Fruit fly (Drosophila melanogaster) whole organism, embryonic: ENCODE results near the gene InR.

Experiments
- Adf1 ChIP-seq: fragments of 200-800 bp; sonication (Bioruptor generic); IDR thresholded peaks from 2 replicates; pipeline ENCODE4 v1.3.6; 2022; ENCODE audit warnings: missing biosample characterization, missing genetic modification characterization
- Atf6 ChIP-seq: fragments of 200-800 bp; sonication (Bioruptor generic); IDR thresholded peaks from 2 replicates; pipeline ENCODE4 v1.3.6; 2022; ENCODE audit warnings: missing biosample characterization, missing genetic modification characterization
- CG12659 ChIP-seq: fragments of 200-800 bp; sonication (Bioruptor generic); optimal IDR thresholded peaks from 3 replicates; lab custom pipeline; 2017; ENCODE audit warnings: mild to moderate bottlenecking, missing biosample characterization, missing genetic modification reagents, missing genetic modification characterization
- CG13123 ChIP-seq: fragments of 200-800 bp; sonication (Bioruptor generic); optimal IDR thresholded peaks from 2 replicates; lab custom pipeline; 2016; ENCODE audit warnings: missing biosample characterization, missing genetic modification characterization
- CG13287 ChIP-seq: fragments of 200-800 bp; sonication (Bioruptor generic); IDR thresholded peaks from 2 replicates; pipeline ENCODE4 v1.3.6; 2022; ENCODE audit warnings: missing biosample characterization, missing genetic modification characterization; ENCODE audit not compliant: partially characterized antibody
- CG16815 ChIP-seq: fragments of 200-800 bp; sonication (Bioruptor generic); optimal IDR thresholded peaks from 3 replicates; lab custom pipeline; 2017; ENCODE audit warnings: missing biosample characterization, mild to moderate bottlenecking, missing genetic modification characterization
- CG17328 ChIP-seq: fragments of 200-800 bp; sonication (Bioruptor generic); IDR thresholded peaks from 2 replicates; pipeline ENCODE4 v1.3.6; 2022; ENCODE audit warnings: missing biosample characterization, missing genetic modification characterization
- CG17359 ChIP-seq: fragments of 200-800 bp; sonication (Bioruptor generic); optimal IDR thresholded peaks from 3 replicates; lab custom pipeline; 2018; ENCODE audit warnings: missing biosample characterization, mild to moderate bottlenecking, missing genetic modification characterization, moderate library complexity
- CG17385 ChIP-seq: fragments of 200-800 bp; sonication (Bioruptor generic); optimal IDR thresholded peaks from 3 replicates; lab custom pipeline; 2018; ENCODE audit warnings: missing biosample characterization, mild to moderate bottlenecking, missing genetic modification characterization
- CG2199 ChIP-seq: fragments of 200-800 bp; sonication (Bioruptor generic); IDR thresholded peaks from 3 replicates; pipeline ENCODE4 v1.3.6; 2022; ENCODE audit warnings: missing biosample characterization, missing genetic modification characterization
- CG2875 ChIP-seq: fragments of 200-800 bp; sonication (Bioruptor generic); optimal IDR thresholded peaks from 2 replicates; lab custom pipeline; 2017; ENCODE audit warnings: missing biosample characterization, mild to moderate bottlenecking, missing genetic modification characterization, missing genetic modification reagents
- CG3065 ChIP-seq: fragments of 200-800 bp; sonication (Bioruptor generic); optimal IDR thresholded peaks from 2 replicates; lab custom pipeline; 2016; ENCODE audit warnings: missing biosample characterization, missing genetic modification characterization
- CG31365 ChIP-seq: fragments of 200-800 bp; sonication (Bioruptor generic); optimal IDR thresholded peaks from 2 replicates; lab custom pipeline; 2018; ENCODE audit warnings: missing biosample characterization, mild to moderate bottlenecking, missing genetic modification characterization
- CG31441 ChIP-seq: fragments of 200-800 bp; sonication (Bioruptor generic); IDR thresholded peaks from 2 replicates; pipeline ENCODE4 v1.3.6; 2022; ENCODE audit warnings: missing biosample characterization, missing genetic modification characterization
- CG3281 ChIP-seq: fragments of 200-800 bp; sonication (Bioruptor generic); optimal IDR thresholded peaks from 3 replicates; lab custom pipeline; 2017; ENCODE audit warnings: missing biosample characterization, mild to moderate bottlenecking, missing genetic modification characterization
- CG34422 ChIP-seq: fragments of 200-800 bp; sonication (Bioruptor generic); IDR thresholded peaks from 3 replicates; pipeline ENCODE4 v1.3.6; 2022; ENCODE audit warnings: missing biosample characterization, missing genetic modification characterization
- CG6254 ChIP-seq: fragments of 200-800 bp; sonication (Bioruptor generic); optimal IDR thresholded peaks from 3 replicates; lab custom pipeline; 2017; ENCODE audit warnings: mild to moderate bottlenecking, missing biosample characterization, missing genetic modification reagents, missing genetic modification characterization
- CG7786 ChIP-seq: fragments of 200-800 bp; sonication (Bioruptor generic); optimal IDR thresholded peaks from 2 replicates; lab custom pipeline; 2016; ENCODE audit warnings: missing biosample characterization, missing genetic modification characterization
- CG8290 ChIP-seq, 3 experiments: fragments of 200-800 bp; sonication (Bioruptor generic); optimal IDR thresholded peaks; 2 replicates each; lab custom pipeline; 2016 to 2019; ENCODE audit warnings: missing biosample characterization in 3 of 3, missing genetic modification characterization in 3 of 3, mild to moderate bottlenecking in 2 of 3, moderate library complexity in 1 of 3
- CG9609 ChIP-seq: fragments of 200-800 bp; sonication (Bioruptor generic); optimal IDR thresholded peaks from 3 replicates; lab custom pipeline; 2016; ENCODE audit warnings: missing biosample characterization, missing genetic modification characterization
- CG9727 ChIP-seq: fragments of 200-800 bp; sonication (Bioruptor generic); optimal IDR thresholded peaks from 3 replicates; lab custom pipeline; 2017; ENCODE audit warnings: missing biosample characterization, mild to moderate bottlenecking, missing genetic modification characterization
- D ChIP-seq, 2 experiments: fragments of 200-800 bp in 1 of 2; fragments of >200 bp in 1 of 2; sonication (Bioruptor generic) in 1 of 2; optimal IDR thresholded peaks; 2 replicates in 1 of 2; 3 replicates in 1 of 2; lab custom pipeline; 2017; ENCODE audit warnings: mild to moderate bottlenecking in 1 of 2, missing biosample characterization in 1 of 2, missing genetic modification characterization in 1 of 2, missing genetic modification reagents in 1 of 2
- D19B ChIP-seq: fragments of 200-800 bp; sonication (Bioruptor generic); optimal IDR thresholded peaks from 2 replicates; lab custom pipeline; 2017; ENCODE audit warnings: missing biosample characterization, mild to moderate bottlenecking, missing genetic modification characterization
- Elba2 ChIP-seq: fragments of 200-800 bp; sonication (Bioruptor generic); optimal IDR thresholded peaks from 3 replicates; lab custom pipeline; 2016; ENCODE audit warnings: missing biosample characterization, missing genetic modification characterization
- HLH4C ChIP-seq: fragments of 200-800 bp; sonication (Bioruptor generic); IDR thresholded peaks from 3 replicates; pipeline ENCODE4 v1.3.6; 2022; ENCODE audit warnings: missing biosample characterization, missing genetic modification characterization; ENCODE audit not compliant: partially characterized antibody
- HLHmδ ChIP-seq: fragments of 200-800 bp; sonication (Bioruptor generic); optimal IDR thresholded peaks from 2 replicates; lab custom pipeline; 2018; ENCODE audit warnings: missing biosample characterization, mild to moderate bottlenecking, missing genetic modification characterization, moderate library complexity
- Hr39 ChIP-seq: fragments of >200 bp; optimal IDR thresholded peaks from 2 replicates; lab custom pipeline; 2017
- MESR4 ChIP-seq: fragments of 200-800 bp; sonication (Bioruptor generic); optimal IDR thresholded peaks from 2 replicates; lab custom pipeline; 2018; ENCODE audit warnings: missing biosample characterization, mild to moderate bottlenecking, missing genetic modification characterization, moderate library complexity
- Med ChIP-seq: fragments of 200-800 bp; sonication (Bioruptor generic); peaks from one replicate; lab custom pipeline; 2016; ENCODE audit warnings: missing biosample characterization, missing genetic modification characterization, mild to moderate bottlenecking, inconsistent platforms, moderate library complexity
- Mrtf ChIP-seq: fragments of 200-800 bp; sonication (Bioruptor generic); IDR thresholded peaks from 3 replicates; pipeline ENCODE4 v1.3.6; 2022; ENCODE audit warnings: missing biosample characterization, missing genetic modification characterization
- Pdp1 ChIP-seq, 2 experiments: fragments of 200-800 bp; sonication (Bioruptor generic); optimal IDR thresholded peaks; 3 replicates each; lab custom pipeline; 2016; ENCODE audit warnings: missing biosample characterization in 2 of 2, missing genetic modification characterization in 2 of 2, mild to moderate bottlenecking in 1 of 2, moderate library complexity in 1 of 2
- Xrp1 ChIP-seq: fragments of 200-800 bp; sonication (Bioruptor generic); IDR thresholded peaks from 2 replicates; pipeline ENCODE4 v1.3.6; 2022; ENCODE audit warnings: missing biosample characterization, missing genetic modification characterization
- ab ChIP-seq: fragments of 200-800 bp; sonication (Bioruptor generic); optimal IDR thresholded peaks from 2 replicates; lab custom pipeline; 2016; ENCODE audit warnings: missing biosample characterization, missing genetic modification characterization
- bowl ChIP-seq: fragments of 200-800 bp; sonication (Bioruptor generic); IDR thresholded peaks from 2 replicates; pipeline ENCODE4 v1.3.6; 2022; ENCODE audit warnings: missing biosample characterization, missing genetic modification characterization
- br ChIP-seq: fragments of >200 bp; optimal IDR thresholded peaks from 2 replicates; lab custom pipeline; 2017
- cg ChIP-seq: fragments of 200-800 bp; sonication (Bioruptor generic); optimal IDR thresholded peaks from 3 replicates; lab custom pipeline; 2019; ENCODE audit warnings: missing biosample characterization, mild to moderate bottlenecking, missing genetic modification characterization, moderate library complexity
- croc ChIP-seq: fragments of 200-800 bp; sonication (Bioruptor generic); conservative IDR thresholded peaks from 3 replicates; pipeline ENCODE4 v1.3.6; 2022; ENCODE audit warnings: missing biosample characterization, missing genetic modification characterization
- crol ChIP-seq: fragments of 200-800 bp; sonication (Bioruptor generic); IDR thresholded peaks from 2 replicates; pipeline ENCODE4 v1.3.6; 2022; ENCODE audit warnings: missing biosample characterization, missing genetic modification characterization
- cwo ChIP-seq: fragments of 200-800 bp; sonication (Bioruptor generic); optimal IDR thresholded peaks from 3 replicates; lab custom pipeline; 2017; ENCODE audit warnings: missing biosample characterization, missing genetic modification characterization, mild to moderate bottlenecking, moderate library complexity, missing genetic modification reagents
- danr ChIP-seq: fragments of 200-800 bp; sonication (Bioruptor generic); IDR thresholded peaks from 2 replicates; pipeline ENCODE4 v1.3.6; 2022; ENCODE audit warnings: missing biosample characterization, missing genetic modification characterization
- dm ChIP-seq: fragments of 200-800 bp; sonication (Bioruptor generic); optimal IDR thresholded peaks from 3 replicates; lab custom pipeline; 2016; ENCODE audit warnings: missing biosample characterization, missing genetic modification characterization
- ems ChIP-seq: fragments of 200-800 bp; sonication (Bioruptor generic); optimal IDR thresholded peaks from 3 replicates; lab custom pipeline; 2016; ENCODE audit warnings: missing biosample characterization, missing genetic modification characterization
- eve ChIP-seq, 2 experiments: fragments of >200 bp; optimal IDR thresholded peaks; 2 replicates each; lab custom pipeline; 2017; ENCODE audit warnings: missing biosample characterization in 2 of 2, missing genetic modification characterization in 2 of 2
- gcm2 ChIP-seq: fragments of 200-800 bp; sonication (Bioruptor generic); optimal IDR thresholded peaks from 2 replicates; lab custom pipeline; 2016; ENCODE audit warnings: missing biosample characterization, missing genetic modification characterization
- h ChIP-seq: fragments of >200 bp; optimal IDR thresholded peaks from 2 replicates; lab custom pipeline; 2017
- pzg ChIP-seq: fragments of 200-800 bp; sonication (Bioruptor generic); optimal IDR thresholded peaks from 3 replicates; lab custom pipeline; 2018; ENCODE audit warnings: missing biosample characterization, mild to moderate bottlenecking, missing genetic modification characterization, moderate library complexity
- sd ChIP-seq: fragments of 200-800 bp; sonication (Bioruptor generic); optimal IDR thresholded peaks from 3 replicates; lab custom pipeline; 2018; ENCODE audit warnings: missing biosample characterization, mild to moderate bottlenecking, missing genetic modification characterization, moderate library complexity
- sens ChIP-seq: fragments of 200-800 bp; sonication (Bioruptor generic); peaks from one replicate; lab custom pipeline; 2016; ENCODE audit warnings: missing biosample characterization, missing genetic modification characterization
- shn ChIP-seq: fragments of 200-800 bp; sonication (Bioruptor generic); optimal IDR thresholded peaks from 3 replicates; lab custom pipeline; 2016; ENCODE audit warnings: missing biosample characterization, missing genetic modification characterization
- twi ChIP-seq: fragments of 200-800 bp; optimal IDR thresholded peaks from 2 replicates; lab custom pipeline; 2019; ENCODE audit warnings: missing biosample characterization, mild to moderate bottlenecking, missing genetic modification characterization, moderate library complexity
- zen ChIP-seq: fragments of 200-800 bp; sonication (Bioruptor generic); optimal IDR thresholded peaks from 3 replicates; lab custom pipeline; 2018; ENCODE audit warnings: missing biosample characterization, mild to moderate bottlenecking, missing genetic modification characterization, moderate library complexity
- zf30C ChIP-seq: fragments of 200-800 bp; sonication (Bioruptor generic); optimal IDR thresholded peaks from 3 replicates; lab custom pipeline; 2018; ENCODE audit warnings: missing biosample characterization, mild to moderate bottlenecking, missing genetic modification characterization

InR gene

dm6 chr3R:21660054-21660453 is 40.9 kb upstream of the InR start:
- TF ChIP-seq CG31441 (GFP tag; lab: Robert Waterston, UW) = no peak
- TF ChIP-seq CG16815 (GFP tag; lab: Kevin White, UChicago) = no peak
- TF ChIP-seq CG17359 (tag; lab: Kevin White, UChicago) = no peak
- no peak for TF ChIP-seq zf30C (GFP tag; lab: Kevin White, UChicago)
- no peak for TF ChIP-seq CG2875 (GFP tag; lab: Kevin White, UChicago)
- no peak for TF ChIP-seq pzg
- TF ChIP-seq ems = no peak
- TF ChIP-seq dm (GFP tag; lab: Kevin White, UChicago) = peak; percentile 30
- peak; percentile 80 for TF ChIP-seq cg
- 0 out of 3 replicates have a peak, but pooled peaks have one; percentile 15 for TF ChIP-seq CG2199
- no peak for TF ChIP-seq CG9727 (GFP tag; lab: Kevin White, UChicago)
- TF ChIP-seq sens (GFP tag; lab: Kevin White, UChicago) = no peak
- TF ChIP-seq Hr39 = no peak
- TF ChIP-seq Med (GFP tag; lab: Kevin White, UChicago) = peak; percentile 1
- no peak for TF ChIP-seq CG3281 (GFP tag; lab: Kevin White, UChicago)
- TF ChIP-seq D (optimal IDR thresholded peaks at IDR 0.05; lab: Kevin White, UChicago) = no peak
- no peak for TF ChIP-seq D (GFP tag; optimal IDR thresholded peaks at IDR 0.05; lab: Kevin White, UChicago)
- TF ChIP-seq CG3065 (GFP tag; lab: Kevin White, UChicago) = no peak
- peak; percentile 54 for TF ChIP-seq sd (tag; lab: Kevin White, UChicago)
- no peak for TF ChIP-seq shn
- TF ChIP-seq HLH4C (GFP tag; lab: Robert Waterston, UW) = no peak
- peak; percentile 89 for TF ChIP-seq CG17385 (GFP tag; lab: Kevin White, UChicago)
- no peak for TF ChIP-seq eve (GFP tag; optimal IDR thresholded peaks at IDR 0.05; lab: Kevin White, UChicago)
- no peak for TF ChIP-seq Mrtf
- TF ChIP-seq twi (tag; lab: Kevin White, UChicago) = peak; percentile 36
- TF ChIP-seq CG9609 (GFP tag; lab: Kevin White, UChicago) = no peak
- no peak for TF ChIP-seq CG17328
- no peak for TF ChIP-seq cwo (GFP tag; lab: Kevin White, UChicago)
- TF ChIP-seq crol (GFP tag; lab: Robert Waterston, UW) = 0 out of 2 replicates have a peak, but pooled peaks have one; percentile 5
- TF ChIP-seq Elba2 (GFP tag; lab: Kevin White, UChicago) = peak; percentile 32
- TF ChIP-seq Adf1 (GFP tag; lab: Robert Waterston, UW) = no peak
- no peak for TF ChIP-seq CG31365
- no peak for TF ChIP-seq CG7786 (GFP tag; lab: Kevin White, UChicago)
- no peak for TF ChIP-seq zen (tag; lab: Kevin White, UChicago)
- no peak for TF ChIP-seq gcm2 (GFP tag; lab: Kevin White, UChicago)
- no peak for TF ChIP-seq Xrp1 (GFP tag; lab: Robert Waterston, UW)
- TF ChIP-seq MESR4 (GFP tag; lab: Kevin White, UChicago) = peak; percentile 58
- no peak for TF ChIP-seq CG12659
- peak in 1 of 2 experiments; percentile 6 for TF ChIP-seq Pdp1 (GFP tag; optimal IDR thresholded peaks at IDR 0.05; lab: Kevin White, UChicago)
- no peak for TF ChIP-seq CG34422 (GFP tag; lab: Robert Waterston, UW)
- no peak for TF ChIP-seq croc (GFP tag; lab: Robert Waterston, UW)

dm6 chr3R:21658752-21659468 is 39.8 kb upstream of the InR start:
- TF ChIP-seq danr (GFP tag; lab: Robert Waterston, UW) = no peak
- TF ChIP-seq Atf6 (GFP tag; lab: Robert Waterston, UW) = no peak
- peak; percentile 68 for TF ChIP-seq D19B (GFP tag; lab: Kevin White, UChicago)
- TF ChIP-seq bowl (GFP tag; lab: Robert Waterston, UW) = no peak
- TF ChIP-seq CG13123 = no peak
- no peak for TF ChIP-seq HLHmδ
- no peak for TF ChIP-seq br (lab: Kevin White, UChicago)
- TF ChIP-seq ab (GFP tag; lab: Kevin White, UChicago) = no peak
- no peak for TF ChIP-seq CG13287 (GFP tag; lab: Robert Waterston, UW)
- TF ChIP-seq CG6254 (GFP tag; lab: Kevin White, UChicago) = no peak
- TF ChIP-seq h (lab: Kevin White, UChicago) = no peak
- no peak for TF ChIP-seq CG8290 (GFP tag; optimal IDR thresholded peaks at IDR 0.05; lab: Kevin White, UChicago)
- TF ChIP-seq CG8290 (tag; optimal IDR thresholded peaks at IDR 0.05; lab: Kevin White, UChicago) = no peak
